Worm (Caenorhabditis elegans): ENCODE measurements around the gene W05H5.1.

W05H5.1 gene

ce11 chrII:12456633-12457032, 12.1 kb upstream of the W05H5.1 start, which contains the start of gene sre-32:
Gene sre-32, minus strand, starts transcription at chrII:12456733.
- no peak for TF ChIP-seq nfya-2 (GFP tag; IDR thresholded peaks at IDR 0.05)
- TF ChIP-seq egrh-3 (GFP tag; IDR thresholded peaks at IDR 0.05): no peak
- no peak for TF ChIP-seq aptf-3 (GFP tag; IDR thresholded peaks at IDR 0.05)

ce11 chrII:12452754-12453352, 8.3 kb upstream of the W05H5.1 start, which contains the start of the genes sre-35 and sre-33:
Gene sre-35, minus strand, starts transcription at chrII:12452854.
Gene sre-33, plus strand, starts transcription at chrII:12453302.
- TF ChIP-seq madf-6 (GFP tag; IDR thresholded peaks at IDR 0.05) (no peak), cebp-1 (GFP tag; IDR thresholded peaks at IDR 0.05) (no peak), cebp-1 (tag; optimal IDR thresholded peaks at IDR 0.05) (no peak), F49E8.2 (tag; optimal IDR thresholded peaks at IDR 0.05; ENCODE audit: insufficient read depth) (no peak), zim-3 (tag; optimal IDR thresholded peaks at IDR 0.05) (no peak), ztf-25 (GFP tag; IDR thresholded peaks at IDR 0.05) (no peak), die-1 (tag; optimal IDR thresholded peaks at IDR 0.05) (no peak), ceh-100 (GFP tag; IDR thresholded peaks at IDR 0.05) (no peak), hrde-1 (tag; optimal IDR thresholded peaks at IDR 0.05; ENCODE audit: borderline replicate concordance) (no peak), K12H6.12 (tag; optimal IDR thresholded peaks at IDR 0.05) (no peak), ceh-91 (GFP tag; IDR thresholded peaks at IDR 0.05) (no peak), lir-1 (GFP tag; conservative IDR thresholded peaks at IDR 0.05) (no peak)

- no peak for TF ChIP-seq C17E4.6 (GFP tag; IDR thresholded peaks at IDR 0.05)
- TF ChIP-seq madf-10 (tag; optimal IDR thresholded peaks at IDR 0.05): no peak
- TF ChIP-seq Y56A3A.18 (GFP tag; IDR thresholded peaks at IDR 0.05): no peak
- no peak for TF ChIP-seq lin-40 (tag; optimal IDR thresholded peaks at IDR 0.05)
- TF ChIP-seq efl-1 (GFP tag; optimal IDR thresholded peaks at IDR 0.05): no peak
- TF ChIP-seq somi-1 (GFP tag; optimal IDR thresholded peaks at IDR 0.05): no peak
- TF ChIP-seq B0035.1 (tag; optimal IDR thresholded peaks at IDR 0.05): no peak
- TF ChIP-seq aptf-3 (GFP tag; IDR thresholded peaks at IDR 0.05): no peak
- TF ChIP-seq dpl-1 (GFP tag; optimal IDR thresholded peaks at IDR 0.05): no peak
- no peak for TF ChIP-seq F39B2.1 (GFP tag; IDR thresholded peaks at IDR 0.05)
- TF ChIP-seq ztf-18 (tag; optimal IDR thresholded peaks at IDR 0.05): no peak
- no peak for TF ChIP-seq pbrm-1 (GFP tag; IDR thresholded peaks at IDR 0.05)
Observed at ce11 chrII:12449849-12450248, 5.3 kb upstream of the W05H5.1 start, which contains the start of gene sre-34. Gene sre-34, plus strand, starts transcription at chrII:12450149.

ce11 chrII:12448241-12448640, 3.7 kb upstream of the W05H5.1 start, which contains the start of gene srh-27:
Gene srh-27, plus strand, starts transcription at chrII:12448541.
- TF ChIP-seq madf-3 (GFP tag; IDR thresholded peaks at IDR 0.05): no peak
- no peak for TF ChIP-seq F57C9.4 (tag; optimal IDR thresholded peaks at IDR 0.05)
- TF ChIP-seq gei-17 (GFP tag; optimal IDR thresholded peaks at IDR 0.05): no peak
- no peak for TF ChIP-seq tbx-9 (tag; optimal IDR thresholded peaks at IDR 0.05; ENCODE audit: borderline replicate concordance)
- TF ChIP-seq egl-18 (GFP tag; IDR thresholded peaks at IDR 0.05): no peak
- no peak for TF ChIP-seq unc-62 (GFP tag; optimal IDR thresholded peaks at IDR 0.05)
- TF ChIP-seq lir-1 (GFP tag; conservative IDR thresholded peaks at IDR 0.05): no peak
- TF ChIP-seq ceh-79 (tag; optimal IDR thresholded peaks at IDR 0.05): no peak
- TF ChIP-seq hmg-1.2 (GFP tag; IDR thresholded peaks at IDR 0.05): no peak
- no peak for TF ChIP-seq nhr-80 (tag; optimal IDR thresholded peaks at IDR 0.05)
- TF ChIP-seq die-1 (tag; optimal IDR thresholded peaks at IDR 0.05): no peak
- TF ChIP-seq nhr-120 (GFP tag; IDR thresholded peaks at IDR 0.05): no peak
- no peak for TF ChIP-seq mel-28 (tag; optimal IDR thresholded peaks at IDR 0.05; ENCODE audit: borderline replicate concordance)
- no peak for TF ChIP-seq ceh-27 (GFP tag; optimal IDR thresholded peaks at IDR 0.05)
- TF ChIP-seq let-526 (GFP tag; IDR thresholded peaks at IDR 0.05): no peak
